Fruit fly (Drosophila melanogaster) whole organism, embryonic: ENCODE data around the gene CG6236.

ENCODE experiments used
- BEAF-32 ChIP-seq: fragments of 200-800 bp; sonication (Bioruptor generic); optimal IDR thresholded peaks from 3 replicates; lab custom pipeline; 2017; ENCODE audit warnings: missing biosample characterization, missing genetic modification characterization, mild to moderate bottlenecking, moderate library complexity, missing genetic modification reagents
- CG10654 ChIP-seq: fragments of 200-800 bp; sonication (Bioruptor generic); optimal IDR thresholded peaks from 2 replicates; lab custom pipeline; 2016; ENCODE audit warnings: missing biosample characterization, missing genetic modification characterization
- CG11695 ChIP-seq: fragments of 200-800 bp; sonication (Bioruptor generic); IDR thresholded peaks from 3 replicates; pipeline ENCODE4 v1.3.6; 2022; ENCODE audit warnings: missing biosample characterization, missing genetic modification characterization
- CG11723 ChIP-seq: fragments of 200-800 bp; sonication (Bioruptor generic); optimal IDR thresholded peaks from 2 replicates; lab custom pipeline; 2017; ENCODE audit warnings: missing biosample characterization, mild to moderate bottlenecking, missing genetic modification characterization
- CG12769 ChIP-seq: fragments of 200-800 bp; sonication (Bioruptor generic); optimal IDR thresholded peaks from 2 replicates; lab custom pipeline; 2019; ENCODE audit warnings: missing biosample characterization, mild to moderate bottlenecking, missing genetic modification characterization, moderate library complexity
- CG17359 ChIP-seq: fragments of 200-800 bp; sonication (Bioruptor generic); optimal IDR thresholded peaks from 3 replicates; lab custom pipeline; 2018; ENCODE audit warnings: missing biosample characterization, mild to moderate bottlenecking, missing genetic modification characterization, moderate library complexity
- CG1792 ChIP-seq: fragments of 200-800 bp; sonication (Bioruptor generic); optimal IDR thresholded peaks from 2 replicates; lab custom pipeline; 2016; ENCODE audit warnings: missing biosample characterization, missing genetic modification characterization
- CG2678 ChIP-seq: fragments of 200-800 bp; sonication (Bioruptor generic); optimal IDR thresholded peaks from 3 replicates; lab custom pipeline; 2019; ENCODE audit warnings: missing biosample characterization, mild to moderate bottlenecking, missing genetic modification characterization, moderate library complexity
- CG3065 ChIP-seq: fragments of 200-800 bp; sonication (Bioruptor generic); optimal IDR thresholded peaks from 2 replicates; lab custom pipeline; 2016; ENCODE audit warnings: missing biosample characterization, missing genetic modification characterization
- CG31224 ChIP-seq: fragments of 200-800 bp; sonication (Bioruptor generic); IDR thresholded peaks from 2 replicates; pipeline ENCODE4 v1.3.6; 2022; ENCODE audit warnings: missing biosample characterization, missing genetic modification characterization
- CG3726 ChIP-seq: fragments of 200-800 bp; sonication (Bioruptor generic); IDR thresholded peaks from 3 replicates; pipeline ENCODE4, ENCODE4 v1.3.6; 2022; ENCODE audit warnings: missing biosample characterization, missing genetic modification characterization
- CG43689 ChIP-seq: fragments of 200-800 bp; sonication (Bioruptor generic); IDR thresholded peaks from 2 replicates; pipeline ENCODE4 v1.3.6; 2022; ENCODE audit warnings: missing biosample characterization, missing genetic modification characterization
- CG4854 ChIP-seq: fragments of 200-800 bp; sonication (Bioruptor generic); optimal IDR thresholded peaks from 2 replicates; lab custom pipeline; 2016; ENCODE audit warnings: missing biosample characterization, missing genetic modification characterization, inconsistent platforms
- CG5953 ChIP-seq: fragments of 200-800 bp; sonication (Bioruptor generic); IDR thresholded peaks from 2 replicates; pipeline ENCODE4 v1.3.6; 2022; ENCODE audit warnings: missing biosample characterization, missing genetic modification characterization
- CG7556 ChIP-seq: fragments of 200-800 bp; sonication (Bioruptor generic); optimal IDR thresholded peaks from 2 replicates; lab custom pipeline; 2017; ENCODE audit warnings: missing biosample characterization, mild to moderate bottlenecking, missing genetic modification characterization
- CG8944 ChIP-seq: fragments of 200-800 bp; sonication (Bioruptor generic); optimal IDR thresholded peaks from 3 replicates; lab custom pipeline; 2016; ENCODE audit warnings: missing biosample characterization, missing genetic modification characterization
- CoRest ChIP-seq: fragments of 200-800 bp; sonication (Bioruptor generic); optimal IDR thresholded peaks from 3 replicates; lab custom pipeline; 2018; ENCODE audit warnings: missing biosample characterization, mild to moderate bottlenecking, missing genetic modification characterization, moderate library complexity
- Dp ChIP-seq: fragments of 200-800 bp; sonication (Bioruptor generic); optimal IDR thresholded peaks from 2 replicates; lab custom pipeline; 2018; ENCODE audit warnings: missing biosample characterization, mild to moderate bottlenecking, missing genetic modification characterization, moderate library complexity
- Dref ChIP-seq: fragments of 200-800 bp; sonication (Bioruptor generic); IDR thresholded peaks from 2 replicates; pipeline ENCODE4 v1.3.6; 2022; ENCODE audit warnings: missing biosample characterization, missing genetic modification characterization
- Elba2 ChIP-seq: fragments of 200-800 bp; sonication (Bioruptor generic); optimal IDR thresholded peaks from 3 replicates; lab custom pipeline; 2016; ENCODE audit warnings: missing biosample characterization, missing genetic modification characterization
- H2.0 ChIP-seq: fragments of 200-800 bp; sonication (Bioruptor generic); IDR thresholded peaks from 2 replicates; pipeline ENCODE4 v1.3.6; 2022; ENCODE audit warnings: missing biosample characterization, missing genetic modification characterization
- Hand ChIP-seq: fragments of 200-800 bp; sonication (Bioruptor generic); optimal IDR thresholded peaks from 2 replicates; lab custom pipeline; 2017; ENCODE audit warnings: mild to moderate bottlenecking, missing biosample characterization, missing genetic modification reagents, missing genetic modification characterization
- Hmr ChIP-seq: fragments of 200-800 bp; sonication (Bioruptor generic); optimal IDR thresholded peaks from 3 replicates; lab custom pipeline; 2017; ENCODE audit warnings: mild to moderate bottlenecking, missing biosample characterization, missing genetic modification reagents, missing genetic modification characterization
- Kr ChIP-seq: fragments of 200-800 bp; sonication (Bioruptor generic); optimal IDR thresholded peaks from 2 replicates; lab custom pipeline; 2017; ENCODE audit warnings: missing biosample characterization, mild to moderate bottlenecking, missing genetic modification characterization
- Med ChIP-seq: fragments of 200-800 bp; sonication (Bioruptor generic); peaks from one replicate; lab custom pipeline; 2016; ENCODE audit warnings: missing biosample characterization, missing genetic modification characterization, mild to moderate bottlenecking, inconsistent platforms, moderate library complexity
- NC2α ChIP-seq: fragments of 200-800 bp; sonication (Bioruptor generic); optimal IDR thresholded peaks from 2 replicates; lab custom pipeline; 2016; ENCODE audit warnings: missing biosample characterization, missing genetic modification characterization
- Opbp ChIP-seq: fragments of 200-800 bp; sonication (Bioruptor generic); IDR thresholded peaks from 3 replicates; pipeline ENCODE4 v1.3.6; 2022; ENCODE audit warnings: missing biosample characterization, missing genetic modification characterization; ENCODE audit not compliant: partially characterized antibody
- Six4 ChIP-seq: fragments of 200-800 bp; sonication (Bioruptor generic); optimal IDR thresholded peaks from 2 replicates; lab custom pipeline; 2016; ENCODE audit warnings: missing biosample characterization, missing genetic modification characterization
- Sry-δ ChIP-seq: fragments of 200-800 bp; sonication (Bioruptor generic); optimal IDR thresholded peaks from 2 replicates; lab custom pipeline; 2016; ENCODE audit warnings: missing biosample characterization, missing genetic modification characterization
- Trl ChIP-seq, 3 experiments: fragments of >200 bp in 2 of 3; fragments of 200-800 bp in 1 of 3; sonication (Bioruptor generic) in 1 of 3; optimal IDR thresholded peaks; 2 replicates in 1 of 3; 3 replicates in 2 of 3; lab custom pipeline; 2016 to 2017; ENCODE audit warnings: missing biosample characterization in 1 of 3, missing genetic modification characterization in 1 of 3
- chn ChIP-seq: fragments of 200-800 bp; sonication (Bioruptor generic); optimal IDR thresholded peaks from 2 replicates; lab custom pipeline; 2016; ENCODE audit warnings: missing biosample characterization, missing genetic modification characterization
- crp ChIP-seq, 2 experiments: fragments of 200-800 bp; sonication (Bioruptor generic); optimal IDR thresholded peaks; 2 replicates in 1 of 2; 3 replicates in 1 of 2; lab custom pipeline; 2017; ENCODE audit warnings: missing biosample characterization in 2 of 2, missing genetic modification characterization in 2 of 2, mild to moderate bottlenecking in 1 of 2, moderate library complexity in 1 of 2
- cwo ChIP-seq: fragments of 200-800 bp; sonication (Bioruptor generic); optimal IDR thresholded peaks from 3 replicates; lab custom pipeline; 2017; ENCODE audit warnings: missing biosample characterization, missing genetic modification characterization, mild to moderate bottlenecking, moderate library complexity, missing genetic modification reagents
- her ChIP-seq: fragments of 200-800 bp; sonication (Bioruptor generic); optimal IDR thresholded peaks from 2 replicates; lab custom pipeline; 2016; ENCODE audit warnings: missing biosample characterization, missing genetic modification characterization
- kni ChIP-seq: fragments of 200-800 bp; sonication (Bioruptor generic); optimal IDR thresholded peaks from 3 replicates; lab custom pipeline; 2017; ENCODE audit warnings: mild to moderate bottlenecking, missing biosample characterization, missing genetic modification reagents, missing genetic modification characterization
- lilli ChIP-seq: fragments of 200-800 bp; sonication (Bioruptor generic); optimal IDR thresholded peaks from 3 replicates; lab custom pipeline; 2016; ENCODE audit warnings: missing biosample characterization, missing genetic modification characterization
- lmd ChIP-seq: fragments of 200-800 bp; sonication (Bioruptor generic); IDR thresholded peaks from 2 replicates; pipeline ENCODE4 v1.3.6; 2022; ENCODE audit warnings: missing biosample characterization, missing genetic modification characterization
- luna ChIP-seq: fragments of 200-800 bp; sonication (Bioruptor generic); optimal IDR thresholded peaks from 2 replicates; lab custom pipeline; 2016; ENCODE audit warnings: missing biosample characterization, missing genetic modification characterization
- maf-S ChIP-seq: fragments of 200-800 bp; sonication (Bioruptor generic); optimal IDR thresholded peaks from 2 replicates; lab custom pipeline; 2016; ENCODE audit warnings: missing biosample characterization, missing genetic modification characterization
- nmo ChIP-seq: fragments of 200-800 bp; sonication (Bioruptor generic); optimal IDR thresholded peaks from 2 replicates; lab custom pipeline; 2018; ENCODE audit warnings: missing biosample characterization, mild to moderate bottlenecking, missing genetic modification characterization, moderate library complexity
- nom ChIP-seq: fragments of 200-800 bp; sonication (Bioruptor generic); optimal IDR thresholded peaks from 2 replicates; lab custom pipeline; 2017; ENCODE audit warnings: missing biosample characterization, missing genetic modification characterization, mild to moderate bottlenecking, moderate library complexity, missing genetic modification reagents
- pho ChIP-seq: fragments of 200-800 bp; sonication (Bioruptor generic); optimal IDR thresholded peaks from 2 replicates; lab custom pipeline; 2016; ENCODE audit warnings: missing biosample characterization, missing genetic modification characterization
- pzg ChIP-seq: fragments of 200-800 bp; sonication (Bioruptor generic); optimal IDR thresholded peaks from 3 replicates; lab custom pipeline; 2018; ENCODE audit warnings: missing biosample characterization, mild to moderate bottlenecking, missing genetic modification characterization, moderate library complexity
- rib ChIP-seq: fragments of 200-800 bp; sonication (Bioruptor generic); IDR thresholded peaks from 2 replicates; pipeline ENCODE4 v1.3.6; 2022; ENCODE audit warnings: missing biosample characterization, missing genetic modification characterization
- sens ChIP-seq: fragments of 200-800 bp; sonication (Bioruptor generic); peaks from one replicate; lab custom pipeline; 2016; ENCODE audit warnings: missing biosample characterization, missing genetic modification characterization
- stwl ChIP-seq: fragments of 200-800 bp; sonication (Bioruptor generic); optimal IDR thresholded peaks from 3 replicates; lab custom pipeline; 2018; ENCODE audit warnings: missing biosample characterization, mild to moderate bottlenecking, missing genetic modification characterization, moderate library complexity
- tll ChIP-seq, 2 experiments: fragments of 200-800 bp in 1 of 2; fragments of >200 bp in 1 of 2; sonication (Bioruptor generic) in 1 of 2; optimal IDR thresholded peaks; 2 replicates each; lab custom pipeline; 2017 to 2019; ENCODE audit warnings: missing biosample characterization in 2 of 2, missing genetic modification characterization in 2 of 2, mild to moderate bottlenecking in 1 of 2, moderate library complexity in 1 of 2
- vnd ChIP-seq: fragments of 200-800 bp; sonication (Bioruptor generic); IDR thresholded peaks from 3 replicates; pipeline ENCODE4 v1.3.6; 2022; ENCODE audit warnings: missing biosample characterization, missing genetic modification characterization; ENCODE audit not compliant: partially characterized antibody
- wek ChIP-seq: fragments of 200-800 bp; sonication (Bioruptor generic); optimal IDR thresholded peaks from 3 replicates; lab custom pipeline; 2018; ENCODE audit warnings: missing biosample characterization, mild to moderate bottlenecking, missing genetic modification characterization, moderate library complexity
- yki ChIP-seq: fragments of >200 bp; optimal IDR thresholded peaks from 3 replicates; lab custom pipeline; 2018

CG6236 gene

dm6 chr3R:15286693-15287041, 41.4 kb downstream of the CG6236 start (continued):
- TF ChIP-seq pho (GFP tag; lab: Kevin White, UChicago) (no peak), CG4854 (GFP tag; lab: Kevin White, UChicago) (no peak), kni (GFP tag; lab: Kevin White, UChicago) (peak; percentile 69), CG5953 (GFP tag; lab: Robert Waterston, UW) (no peak), CG3726 (no peak), wek (peak; percentile 1), H2.0 (GFP tag; lab: Robert Waterston, UW) (no peak), maf-S (GFP tag; lab: Kevin White, UChicago) (no peak), lmd (GFP tag; lab: Robert Waterston, UW) (no peak), cwo (GFP tag; lab: Kevin White, UChicago) (peak; percentile 70), sens (peak; percentile 63), CG43689 (no peak), tll (GFP tag; optimal IDR thresholded peaks at IDR 0.05; lab: Kevin White, UChicago) (no peak), lilli (GFP tag; lab: Kevin White, UChicago) (no peak), NC2α (GFP tag; lab: Kevin White, UChicago) (no peak), Med (GFP tag; lab: Kevin White, UChicago) (peak; percentile 64), Hmr (GFP tag; lab: Kevin White, UChicago) (peak; percentile 35), Six4 (GFP tag; lab: Kevin White, UChicago) (no peak), CG31224 (GFP tag; lab: Robert Waterston, UW) (no peak), CG17359 (tag; lab: Kevin White, UChicago) (no peak), CG10654 (GFP tag; lab: Kevin White, UChicago) (no peak), Dref (GFP tag; lab: Robert Waterston, UW) (no peak), luna (GFP tag; lab: Kevin White, UChicago) (no peak), CG2678 (tag; lab: Kevin White, UChicago) (peak; percentile 7), Elba2 (no peak), chn (peak; percentile 58), yki (peak; percentile 87), CG12769 (tag; lab: Kevin White, UChicago) (peak; percentile 8), vnd (GFP tag; lab: Robert Waterston, UW) (no peak), Kr (no peak), CG3065 (GFP tag; lab: Kevin White, UChicago) (no peak), CG11723 (GFP tag; lab: Kevin White, UChicago) (no peak), Hand (GFP tag; lab: Kevin White, UChicago) (no peak), nom (no peak)
- TF ChIP-seq, all 482 proteins: peak for 33

dm6 chr3R:15286024-15286692, 41.9 kb downstream of the CG6236 start:
- TF ChIP-seq Dp, result peak; percentile 96
- TF ChIP-seq stwl (tag; lab: Kevin White, UChicago), result peak; percentile 84
- TF ChIP-seq CG1792, result peak; percentile 8
- no peak for TF ChIP-seq rib (GFP tag; lab: Robert Waterston, UW)
- peak; percentile 44 to 81 for TF ChIP-seq Trl (optimal IDR thresholded peaks at IDR 0.05; lab: Kevin White, UChicago)
- TF ChIP-seq Trl (GFP tag; optimal IDR thresholded peaks at IDR 0.05; lab: Kevin White, UChicago), result peak; percentile 58
- no peak for TF ChIP-seq CG7556 (GFP tag; lab: Kevin White, UChicago)
- TF ChIP-seq nmo (GFP tag; lab: Kevin White, UChicago), result peak; percentile 21
- no peak for TF ChIP-seq luna (GFP tag; lab: Kevin White, UChicago)
- peak; percentile 64 for TF ChIP-seq pzg (GFP tag; lab: Kevin White, UChicago)
- TF ChIP-seq CoRest, result peak; percentile 15
- peak; percentile 3 for TF ChIP-seq CG8944 (GFP tag; lab: Kevin White, UChicago)
- TF ChIP-seq BEAF-32, result peak; percentile 10
- peak; percentile 25 for TF ChIP-seq Sry-δ (GFP tag; lab: Kevin White, UChicago)
- TF ChIP-seq Opbp, result no peak
- no peak for TF ChIP-seq her (GFP tag; lab: Kevin White, UChicago)
- no peak for TF ChIP-seq CG11695 (GFP tag; lab: Robert Waterston, UW)
- TF ChIP-seq crp (GFP tag; optimal IDR thresholded peaks at IDR 0.05; lab: Kevin White, UChicago), result peak in 1 of 2 experiments; percentile 25
